Fruit fly (Drosophila melanogaster) whole organism, embryonic: ENCODE data around the gene P5CDh1.

Experiments used
- B-H2 ChIP-seq: fragments of 200-800 bp; sonication (Bioruptor generic); optimal IDR thresholded peaks from 2 replicates; lab custom pipeline; 2018; ENCODE audit warnings: missing biosample characterization, mild to moderate bottlenecking, missing genetic modification characterization
- CG10274 ChIP-seq: fragments of 200-800 bp; sonication (Bioruptor generic); optimal IDR thresholded peaks from 3 replicates; lab custom pipeline; 2017; ENCODE audit warnings: missing biosample characterization, mild to moderate bottlenecking, missing genetic modification characterization
- CG10321 ChIP-seq: fragments of 200-800 bp; sonication (Bioruptor generic); IDR thresholded peaks from 2 replicates; pipeline ENCODE4 v1.3.6; 2022; ENCODE audit warnings: missing biosample characterization, missing genetic modification characterization
- CG11560 ChIP-seq: fragments of 200-800 bp; sonication (Bioruptor generic); IDR thresholded peaks from 3 replicates; pipeline ENCODE4 v1.3.6; 2022; ENCODE audit warnings: missing biosample characterization, missing genetic modification characterization
- CG12942 ChIP-seq: fragments of 200-800 bp; sonication (Bioruptor generic); optimal IDR thresholded peaks from 3 replicates; lab custom pipeline; 2016; ENCODE audit warnings: missing biosample characterization, missing genetic modification characterization
- CG14860 ChIP-seq: fragments of 200-800 bp; sonication (Bioruptor generic); IDR thresholded peaks from 3 replicates; pipeline ENCODE4 v1.3.6; 2022; ENCODE audit warnings: missing biosample characterization, missing genetic modification characterization; ENCODE audit not compliant: partially characterized antibody
- CG16815 ChIP-seq: fragments of 200-800 bp; sonication (Bioruptor generic); optimal IDR thresholded peaks from 3 replicates; lab custom pipeline; 2017; ENCODE audit warnings: missing biosample characterization, mild to moderate bottlenecking, missing genetic modification characterization
- CG18619 ChIP-seq: fragments of 200-800 bp; sonication (Bioruptor generic); optimal IDR thresholded peaks from 3 replicates; lab custom pipeline; 2017; ENCODE audit warnings: missing biosample characterization, mild to moderate bottlenecking, missing genetic modification characterization
- CG2202 ChIP-seq: fragments of 200-800 bp; sonication (Bioruptor generic); optimal IDR thresholded peaks from 2 replicates; lab custom pipeline; 2018; ENCODE audit warnings: missing biosample characterization, mild to moderate bottlenecking, missing genetic modification characterization
- CG2875 ChIP-seq: fragments of 200-800 bp; sonication (Bioruptor generic); optimal IDR thresholded peaks from 2 replicates; lab custom pipeline; 2017; ENCODE audit warnings: missing biosample characterization, mild to moderate bottlenecking, missing genetic modification characterization, missing genetic modification reagents
- CG2889 ChIP-seq: fragments of 200-800 bp; sonication (Bioruptor generic); IDR thresholded peaks from 3 replicates; pipeline ENCODE4 v1.3.6; 2022; ENCODE audit warnings: missing biosample characterization, missing genetic modification characterization
- CG32772 ChIP-seq: fragments of 200-800 bp; sonication (Bioruptor generic); IDR thresholded peaks from 2 replicates; pipeline ENCODE4 v1.3.6; 2022; ENCODE audit warnings: missing biosample characterization, missing genetic modification characterization
- CG34224 ChIP-seq: fragments of 200-800 bp; sonication (Bioruptor generic); IDR thresholded peaks from 3 replicates; pipeline ENCODE4 v1.3.6; 2022; ENCODE audit warnings: missing biosample characterization, missing genetic modification characterization; ENCODE audit not compliant: partially characterized antibody
- CG43689 ChIP-seq: fragments of 200-800 bp; sonication (Bioruptor generic); IDR thresholded peaks from 2 replicates; pipeline ENCODE4 v1.3.6; 2022; ENCODE audit warnings: missing biosample characterization, missing genetic modification characterization
- CG6272 ChIP-seq: fragments of 200-800 bp; sonication (Bioruptor generic); IDR thresholded peaks from 2 replicates; pipeline ENCODE4 v1.3.6; 2022; ENCODE audit warnings: missing biosample characterization, missing genetic modification characterization
- CG6791 ChIP-seq: fragments of 200-800 bp; sonication (Bioruptor generic); IDR thresholded peaks from 3 replicates; pipeline ENCODE4 v1.3.6; 2022; ENCODE audit warnings: missing biosample characterization, missing genetic modification characterization; ENCODE audit not compliant: partially characterized antibody
- CG7357 ChIP-seq: fragments of 200-800 bp; sonication (Bioruptor generic); IDR thresholded peaks from 3 replicates; pipeline ENCODE4 v1.3.6; 2022; ENCODE audit warnings: missing biosample characterization, missing genetic modification characterization
- CG7745 ChIP-seq: fragments of 200-800 bp; sonication (Bioruptor generic); optimal IDR thresholded peaks from 2 replicates; lab custom pipeline; 2018; ENCODE audit warnings: missing biosample characterization, mild to moderate bottlenecking, missing genetic modification characterization, moderate library complexity
- CG7987 ChIP-seq: fragments of 200-800 bp; sonication (Bioruptor generic); optimal IDR thresholded peaks from 2 replicates; lab custom pipeline; 2018; ENCODE audit warnings: missing biosample characterization, mild to moderate bottlenecking, missing genetic modification characterization, moderate library complexity
- CG9817 ChIP-seq: fragments of 200-800 bp; sonication (Bioruptor generic); optimal IDR thresholded peaks from 2 replicates; lab custom pipeline; 2018; ENCODE audit warnings: missing biosample characterization, mild to moderate bottlenecking, missing genetic modification characterization, moderate library complexity
- CHES-1-like ChIP-seq: fragments of 200-800 bp; sonication (Bioruptor generic); optimal IDR thresholded peaks from 2 replicates; lab custom pipeline; 2016; ENCODE audit warnings: missing biosample characterization, missing genetic modification characterization
- D ChIP-seq, 2 experiments: fragments of 200-800 bp in 1 of 2; fragments of >200 bp in 1 of 2; sonication (Bioruptor generic) in 1 of 2; optimal IDR thresholded peaks; 2 replicates in 1 of 2; 3 replicates in 1 of 2; lab custom pipeline; 2017; ENCODE audit warnings: mild to moderate bottlenecking in 1 of 2, missing biosample characterization in 1 of 2, missing genetic modification characterization in 1 of 2, missing genetic modification reagents in 1 of 2
- Ets97D ChIP-seq: fragments of 200-800 bp; sonication (Bioruptor generic); optimal IDR thresholded peaks from 3 replicates; lab custom pipeline; 2016; ENCODE audit warnings: missing biosample characterization, missing genetic modification characterization
- GATAe ChIP-seq: fragments of 200-800 bp; sonication (Bioruptor generic); conservative IDR thresholded peaks from 2 replicates; pipeline ENCODE4 v1.3.6; 2022; ENCODE audit warnings: missing biosample characterization, missing genetic modification characterization
- Hsf ChIP-seq: fragments of 200-800 bp; sonication (Bioruptor generic); optimal IDR thresholded peaks from 3 replicates; lab custom pipeline; 2016; ENCODE audit warnings: missing biosample characterization, missing genetic modification characterization
- Jarid2 ChIP-seq: fragments of 200-800 bp; sonication (Bioruptor generic); optimal IDR thresholded peaks from 3 replicates; lab custom pipeline; 2017; ENCODE audit warnings: mild to moderate bottlenecking, missing biosample characterization, missing genetic modification reagents, missing genetic modification characterization
- Opbp ChIP-seq: fragments of 200-800 bp; sonication (Bioruptor generic); IDR thresholded peaks from 3 replicates; pipeline ENCODE4 v1.3.6; 2022; ENCODE audit warnings: missing biosample characterization, missing genetic modification characterization; ENCODE audit not compliant: partially characterized antibody
- TFAM ChIP-seq: fragments of 200-800 bp; sonication (Bioruptor generic); optimal IDR thresholded peaks from 2 replicates; lab custom pipeline; 2017; ENCODE audit warnings: missing biosample characterization, missing genetic modification characterization, inconsistent platforms
- bab2 ChIP-seq: fragments of 200-800 bp; sonication (Bioruptor generic); optimal IDR thresholded peaks from 2 replicates; lab custom pipeline; 2016; ENCODE audit warnings: missing biosample characterization, missing genetic modification characterization
- bigmax ChIP-seq: fragments of 200-800 bp; sonication (Bioruptor generic); optimal IDR thresholded peaks from 2 replicates; lab custom pipeline; 2018; ENCODE audit warnings: missing biosample characterization, mild to moderate bottlenecking, missing genetic modification characterization
- bsh ChIP-seq, 2 experiments: fragments of 200-800 bp; sonication (Bioruptor generic); optimal IDR thresholded peaks; 2 replicates each; lab custom pipeline; 2017 to 2018; ENCODE audit warnings: mild to moderate bottlenecking in 2 of 2, missing biosample characterization in 2 of 2, missing genetic modification characterization in 2 of 2, moderate library complexity in 1 of 2
- btn ChIP-seq: fragments of 200-800 bp; sonication (Bioruptor generic); optimal IDR thresholded peaks from 2 replicates; lab custom pipeline; 2016; ENCODE audit warnings: missing biosample characterization, missing genetic modification characterization
- cato ChIP-seq: fragments of 200-800 bp; sonication (Bioruptor generic); optimal IDR thresholded peaks from 2 replicates; lab custom pipeline; 2016; ENCODE audit warnings: missing biosample characterization, missing genetic modification characterization, borderline replicate concordance
- dm ChIP-seq: fragments of 200-800 bp; sonication (Bioruptor generic); optimal IDR thresholded peaks from 3 replicates; lab custom pipeline; 2016; ENCODE audit warnings: missing biosample characterization, missing genetic modification characterization
- en ChIP-seq: fragments of 200-800 bp; sonication (Bioruptor generic); optimal IDR thresholded peaks from 2 replicates; lab custom pipeline; 2016; ENCODE audit warnings: missing biosample characterization, missing genetic modification characterization
- h ChIP-seq: fragments of >200 bp; optimal IDR thresholded peaks from 2 replicates; lab custom pipeline; 2017
- hb ChIP-seq: fragments of 200-800 bp; sonication (Bioruptor generic); IDR thresholded peaks from 3 replicates; pipeline ENCODE4 v1.3.6; 2022; ENCODE audit warnings: missing biosample characterization, missing genetic modification characterization; ENCODE audit not compliant: partially characterized antibody
- hkb ChIP-seq, 2 experiments: fragments of 200-800 bp in 1 of 2; fragments of >200 bp in 1 of 2; sonication (Bioruptor generic) in 1 of 2; IDR thresholded peaks in 1 of 2; optimal IDR thresholded peaks in 1 of 2; 2 replicates each; pipeline versions ENCODE4 v1.3.6 to Lab custom; 2017 to 2022; ENCODE audit warnings: missing biosample characterization in 1 of 2, missing genetic modification characterization in 1 of 2
- ind ChIP-seq: fragments of 200-800 bp; sonication (Bioruptor generic); optimal IDR thresholded peaks from 3 replicates; lab custom pipeline; 2016; ENCODE audit warnings: missing biosample characterization, missing genetic modification characterization
- knrl ChIP-seq: fragments of 200-800 bp; sonication (Bioruptor generic); IDR thresholded peaks from 3 replicates; pipeline ENCODE4 v1.3.6; 2022; ENCODE audit warnings: missing biosample characterization, missing genetic modification characterization; ENCODE audit not compliant: partially characterized antibody
- mld ChIP-seq: fragments of 200-800 bp; sonication (Bioruptor generic); IDR thresholded peaks from 3 replicates; pipeline ENCODE4 v1.3.6; 2022; ENCODE audit warnings: missing biosample characterization, missing genetic modification characterization; ENCODE audit not compliant: partially characterized antibody
- oc ChIP-seq: fragments of 200-800 bp; sonication (Bioruptor generic); optimal IDR thresholded peaks from 2 replicates; lab custom pipeline; 2018; ENCODE audit warnings: missing biosample characterization, mild to moderate bottlenecking, missing genetic modification characterization, moderate library complexity
- sc ChIP-seq, 3 experiments: fragments of >200 bp in 2 of 3; fragments of 200-800 bp in 1 of 3; sonication (Bioruptor generic) in 1 of 3; optimal IDR thresholded peaks; 2 replicates in 2 of 3; 3 replicates in 1 of 3; lab custom pipeline; 2017; ENCODE audit warnings: mild to moderate bottlenecking in 1 of 3, missing biosample characterization in 1 of 3, missing genetic modification characterization in 1 of 3, missing genetic modification reagents in 1 of 3
- scrt ChIP-seq: fragments of 200-800 bp; sonication (Bioruptor generic); optimal IDR thresholded peaks from 2 replicates; lab custom pipeline; 2018; ENCODE audit warnings: missing biosample characterization, mild to moderate bottlenecking, missing genetic modification characterization, moderate library complexity
- sqz ChIP-seq: fragments of 200-800 bp; sonication (Bioruptor generic); optimal IDR thresholded peaks from 3 replicates; lab custom pipeline; 2018; ENCODE audit warnings: missing biosample characterization, mild to moderate bottlenecking, missing genetic modification characterization
- stwl ChIP-seq: fragments of 200-800 bp; sonication (Bioruptor generic); optimal IDR thresholded peaks from 3 replicates; lab custom pipeline; 2018; ENCODE audit warnings: missing biosample characterization, mild to moderate bottlenecking, missing genetic modification characterization, moderate library complexity
- ttk ChIP-seq: fragments of 200-800 bp; sonication (Bioruptor generic); IDR thresholded peaks from 2 replicates; pipeline ENCODE4 v2.1.2; 2022; ENCODE audit warnings: missing biosample characterization, missing genetic modification characterization
- z ChIP-seq: fragments of 200-800 bp; sonication (Bioruptor generic); IDR thresholded peaks from 3 replicates; pipeline ENCODE4 v1.3.6; 2022; ENCODE audit warnings: missing biosample characterization, missing genetic modification characterization

Gene P5CDh1

dm6 chr3L:21879344-21879743, 38.2 kb upstream of the P5CDh1 start (continued):
- TF ChIP-seq CG7745 (tag; lab: Kevin White, UChicago) = no peak
- no peak for TF ChIP-seq CG12942
- TF ChIP-seq Ets97D = no peak
- TF ChIP-seq hkb (optimal IDR thresholded peaks at IDR 0.05; lab: Kevin White, UChicago) = peak; percentile 64
- no peak for TF ChIP-seq hkb (GFP tag; IDR thresholded peaks at IDR 0.05; lab: Robert Waterston, UW)
- no peak for TF ChIP-seq sc (optimal IDR thresholded peaks at IDR 0.05; lab: Kevin White, UChicago)
- no peak for TF ChIP-seq sc (GFP tag; optimal IDR thresholded peaks at IDR 0.05; lab: Kevin White, UChicago)
- TF ChIP-seq h (lab: Kevin White, UChicago) = no peak
- no peak for TF ChIP-seq CG6272 (GFP tag; lab: Robert Waterston, UW)
- no peak for TF ChIP-seq CG11560 (tag; lab: Robert Waterston, UW)
- peak; percentile 90 for TF ChIP-seq Jarid2 (GFP tag; lab: Kevin White, UChicago)
- TF ChIP-seq CG7987 (GFP tag; lab: Kevin White, UChicago) = peak; percentile 27
- peak; percentile 2 for TF ChIP-seq CHES-1-like (GFP tag; lab: Kevin White, UChicago)
- no peak for TF ChIP-seq hb (GFP tag; lab: Robert Waterston, UW)
- peak; percentile 59; the same call in 1 of the 3 replicates for TF ChIP-seq knrl
- TF ChIP-seq cato (GFP tag; lab: Kevin White, UChicago) = no peak
- no peak for TF ChIP-seq CG16815 (GFP tag; lab: Kevin White, UChicago)
- TF ChIP-seq CG7357 (GFP tag; lab: Robert Waterston, UW) = no peak
- TF ChIP-seq btn (GFP tag; lab: Kevin White, UChicago) = no peak
- TF ChIP-seq stwl (tag; lab: Kevin White, UChicago) = peak; percentile 87
- peak; percentile 100 for TF ChIP-seq z (GFP tag; lab: Robert Waterston, UW)
- TF ChIP-seq CG9817 = no peak
- TF ChIP-seq ind (GFP tag; lab: Kevin White, UChicago) = no peak
- no peak for TF ChIP-seq TFAM (GFP tag; lab: Kevin White, UChicago)
- TF ChIP-seq CG32772 (GFP tag; lab: Robert Waterston, UW) = no peak
- TF ChIP-seq CG10321 (GFP tag; lab: Robert Waterston, UW) = peak; percentile 96
- TF ChIP-seq scrt = peak; percentile 39
- TF ChIP-seq CG2202 (tag; lab: Kevin White, UChicago) = no peak
- no peak for TF ChIP-seq oc (tag; lab: Kevin White, UChicago)
- peak; percentile 67; the same call in 2 of the 3 replicates for TF ChIP-seq mld (GFP tag; lab: Robert Waterston, UW)
- TF ChIP-seq GATAe (GFP tag; lab: Robert Waterston, UW) = no peak
- TF ChIP-seq Hsf (GFP tag; lab: Kevin White, UChicago) = peak; percentile 12
- TF ChIP-seq CG43689 (GFP tag; lab: Robert Waterston, UW) = no peak
- TF ChIP-seq en (GFP tag; lab: Kevin White, UChicago) = no peak
- TF ChIP-seq bigmax (GFP tag; lab: Kevin White, UChicago) = peak; percentile 19
- peak; percentile 33 for TF ChIP-seq D (optimal IDR thresholded peaks at IDR 0.05; lab: Kevin White, UChicago)
- no peak for TF ChIP-seq D (GFP tag; optimal IDR thresholded peaks at IDR 0.05; lab: Kevin White, UChicago)
- TF ChIP-seq bsh (GFP tag; optimal IDR thresholded peaks at IDR 0.05; lab: Kevin White, UChicago) = peak in 1 of 2 experiments; percentile 58
- TF ChIP-seq CG2875 (GFP tag; lab: Kevin White, UChicago) = no peak
- no peak for TF ChIP-seq CG18619 (GFP tag; lab: Kevin White, UChicago)
- peak; percentile 41 for TF ChIP-seq dm (GFP tag; lab: Kevin White, UChicago)
- peak; percentile 86 for TF ChIP-seq Opbp
- no peak for TF ChIP-seq CG10274
- peak; percentile 74 for TF ChIP-seq CG34224 (GFP tag; lab: Robert Waterston, UW)
- no peak for TF ChIP-seq CG2889 (GFP tag; lab: Robert Waterston, UW)
- TF ChIP-seq CG6791 (GFP tag; lab: Robert Waterston, UW) = peak; percentile 89; the same call in 2 of the 3 replicates
- peak; percentile 25 for TF ChIP-seq B-H2 (GFP tag; lab: Kevin White, UChicago)
- TF ChIP-seq sqz (GFP tag; lab: Kevin White, UChicago) = no peak
- peak; percentile 34; the same call in 1 of the 2 replicates for TF ChIP-seq ttk (GFP tag; lab: Robert Waterston, UW)
- no peak for TF ChIP-seq bab2 (GFP tag; lab: Kevin White, UChicago)
- TF ChIP-seq CG14860 (GFP tag; lab: Robert Waterston, UW) = 0 out of 3 replicates have a peak, but pooled peaks have one; percentile 49
